Worm (Caenorhabditis elegans) whole organism, dauer: Measurements from ENCODE around the gene lim-6.

Source experiments
- unc-62 ChIP-seq: sonication (generic microtip); optimal IDR thresholded peaks from 2 replicates; lab custom pipeline; 2017; ENCODE audit warnings: missing biosample characterization, missing genetic modification reagents, missing genetic modification characterization

The lim-6 gene

ce11 chrX:1119305-1119704, 47.1 kb downstream of the lim-6 start, which contains the start of gene C05D9.7:
Gene C05D9.7 (minus strand): TSS chrX:1119405.
- TF ChIP-seq unc-62 (GFP tag; lab: Kevin White, UChicago) = no peak

DNA sequence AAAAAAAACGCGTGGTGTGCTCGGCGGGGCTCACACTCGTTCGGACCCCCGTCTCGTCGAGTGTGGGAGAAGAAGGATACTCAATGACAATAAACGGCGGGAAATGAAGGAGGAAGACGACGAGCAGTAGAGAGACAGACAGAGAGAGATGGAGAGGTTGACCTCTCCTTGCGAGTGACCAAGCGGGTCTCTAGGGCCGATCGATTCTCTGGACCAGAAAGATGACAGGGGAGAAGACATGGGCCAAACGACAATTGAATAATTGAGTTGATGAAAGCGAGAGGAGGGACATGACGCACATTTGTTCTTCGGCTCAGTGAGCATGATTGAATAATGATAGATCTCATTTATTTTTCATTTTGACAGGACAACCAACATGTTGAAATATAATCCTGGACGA, 48.1 kb downstream of the lim-6 start:
- TF ChIP-seq unc-62 (GFP tag; lab: Kevin White, UChicago) = no peak

DNA sequence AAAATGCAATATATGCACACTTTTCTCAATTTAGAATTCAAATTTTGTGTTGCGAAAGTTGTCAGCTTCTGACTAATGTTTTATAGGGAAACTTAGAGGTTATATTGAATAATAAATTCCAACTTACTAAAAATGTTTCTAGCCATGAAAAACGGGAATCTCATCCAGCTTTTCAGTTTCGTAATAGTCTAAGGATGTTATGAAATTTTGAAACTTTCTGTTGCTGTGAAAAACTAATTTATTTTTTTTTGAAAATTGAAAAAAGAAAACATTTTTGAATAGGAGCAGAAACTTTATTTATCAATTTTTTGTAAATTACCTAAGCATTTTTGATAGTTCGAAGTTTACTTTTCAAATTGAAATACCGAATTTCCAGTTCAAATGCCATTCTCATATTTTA, 49.3 kb downstream of the lim-6 start:
- no peak for TF ChIP-seq unc-62 (GFP tag; lab: Kevin White, UChicago)

DNA sequence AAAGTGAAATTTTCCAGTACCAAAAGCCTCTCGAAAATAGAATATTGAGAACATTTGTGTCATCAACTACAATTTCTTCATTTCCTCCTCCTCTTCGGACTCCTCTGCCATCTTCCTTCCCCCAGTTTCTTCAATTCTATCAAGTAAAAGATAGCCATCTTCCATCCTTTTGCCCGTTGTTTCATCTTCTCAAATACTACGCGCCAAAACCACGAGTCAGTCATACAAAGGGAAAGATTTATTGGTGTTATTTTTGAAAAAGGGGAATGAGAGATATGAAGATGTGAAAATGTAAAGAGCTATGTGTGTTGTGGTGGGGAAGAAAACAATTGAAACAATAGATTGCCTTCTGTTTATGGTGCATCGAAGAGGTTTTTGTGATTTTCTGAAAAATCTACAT, 49.9 kb downstream of the lim-6 start:
- no peak for TF ChIP-seq unc-62 (GFP tag; lab: Kevin White, UChicago)

ce11 chrX:1123471-1123870, 51.2 kb downstream of the lim-6 start:
- no peak for TF ChIP-seq unc-62 (GFP tag; lab: Kevin White, UChicago)

DNA sequence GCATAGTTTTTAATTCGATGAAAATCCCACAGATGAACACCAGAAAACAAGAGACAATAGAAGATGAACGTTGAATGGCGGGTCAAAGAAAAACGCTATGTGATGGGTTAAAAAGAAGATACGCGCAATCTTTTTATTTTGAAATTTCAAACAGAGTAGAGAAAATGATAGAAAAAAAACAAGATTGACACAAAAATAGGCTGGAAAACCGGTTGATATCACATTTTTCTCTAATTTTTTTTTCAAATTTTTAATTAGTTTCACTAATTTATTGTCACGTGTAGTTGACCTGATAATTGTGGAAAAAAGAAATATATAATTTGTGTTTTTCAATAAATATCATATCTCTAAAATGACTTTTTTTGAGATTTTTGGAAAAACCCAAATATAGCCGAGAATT, 51.9 kb downstream of the lim-6 start, which contains the start of gene C05D9.9:
Gene C05D9.9 (minus strand): TSS at position 101 of the 400 bp plus-strand sequence.
- TF ChIP-seq unc-62 (GFP tag; lab: Kevin White, UChicago) = no peak

- TF ChIP-seq unc-62 (GFP tag; lab: Kevin White, UChicago) = no peak
Observed at ce11 chrX:1125426-1125825, 53.2 kb downstream of the lim-6 start, which contains the start of gene lmp-2. Gene lmp-2 (plus strand): TSS chrX:1125615.

ce11 chrX:1126207-1126606, 54.0 kb downstream of the lim-6 start:
- no peak for TF ChIP-seq unc-62 (GFP tag; lab: Kevin White, UChicago)

ce11 chrX:1128503-1129036, 56.3 kb downstream of the lim-6 start, which contains the start of gene snx-1:
Gene snx-1 (plus strand): TSS chrX:1128986.
- no peak for TF ChIP-seq unc-62 (GFP tag; lab: Kevin White, UChicago)
